Worm (Caenorhabditis elegans): Measurements from ENCODE around the gene dpy-18.

dpy-18 gene

ce11 chrIII:11337627-11338026, 40.2 kb downstream of the dpy-18 start:
- TF ChIP-seq egl-27 (tag; optimal IDR thresholded peaks at IDR 0.05), result no peak
- no peak for TF ChIP-seq ceh-63 (GFP tag; optimal IDR thresholded peaks at IDR 0.05)
- TF ChIP-seq fkh-10 (GFP tag; optimal IDR thresholded peaks at IDR 0.05), result no peak
- no peak for TF ChIP-seq hlh-4 (tag; optimal IDR thresholded peaks at IDR 0.05)
- no peak for TF ChIP-seq fos-1 (tag; optimal IDR thresholded peaks at IDR 0.05)
- TF ChIP-seq egl-13 (tag; optimal IDR thresholded peaks at IDR 0.05), result no peak
- no peak for TF ChIP-seq nhr-11 (tag; optimal IDR thresholded peaks at IDR 0.05)
- TF ChIP-seq zip-4 (GFP tag; optimal IDR thresholded peaks at IDR 0.05), result no peak
- no peak for TF ChIP-seq C34B4.2 (tag; optimal IDR thresholded peaks at IDR 0.05)
- no peak for TF ChIP-seq ces-1 (GFP tag; optimal IDR thresholded peaks at IDR 0.05)
- TF ChIP-seq nhr-77 (tag; optimal IDR thresholded peaks at IDR 0.05), result no peak
- TF ChIP-seq pax-3 (tag; optimal IDR thresholded peaks at IDR 0.05), result no peak
- no peak for TF ChIP-seq lin-13 (GFP tag; optimal IDR thresholded peaks at IDR 0.05)
- no peak for TF ChIP-seq mep-1 (tag; optimal IDR thresholded peaks at IDR 0.05)
- no peak for TF ChIP-seq hlh-17 (GFP tag; optimal IDR thresholded peaks at IDR 0.05; ENCODE audit: borderline replicate concordance)

ce11 chrIII:11336072-11336471, 41.7 kb downstream of the dpy-18 start:
- TF ChIP-seq unc-86 (tag; optimal IDR thresholded peaks at IDR 0.05) (peak; percentile 29), ceh-82 (tag; optimal IDR thresholded peaks at IDR 0.05) (peak in 2 of 3 experiments; percentile 4 to 50), efl-1 (optimal IDR thresholded peaks at IDR 0.05) (no peak), efl-1 (GFP tag; optimal IDR thresholded peaks at IDR 0.05 in 1 of 2) (peak in 1 of 2 experiments; percentile 84), pag-3 (tag; optimal IDR thresholded peaks at IDR 0.05; ENCODE audit: borderline replicate concordance, insufficient read depth) (no peak), nhr-77 (tag; optimal IDR thresholded peaks at IDR 0.05) (no peak), lsy-2 (tag; optimal IDR thresholded peaks at IDR 0.05) (peak in 1 of 2 experiments; percentile 17), mef-2 (tag; optimal IDR thresholded peaks at IDR 0.05) (no peak), sptf-1 (tag; optimal IDR thresholded peaks at IDR 0.05) (no peak), ztf-11 (tag; optimal IDR thresholded peaks at IDR 0.05) (no peak), lin-13 (GFP tag; optimal IDR thresholded peaks at IDR 0.05) (no peak), dpl-1 (GFP tag; optimal IDR thresholded peaks at IDR 0.05) (no peak), elt-3 (tag; optimal IDR thresholded peaks at IDR 0.05) (no peak), swsn-7 (tag; optimal IDR thresholded peaks at IDR 0.05) (no peak), lin-14 (GFP tag; optimal IDR thresholded peaks at IDR 0.05) (peak; percentile 77), pqm-1 (tag; optimal IDR thresholded peaks at IDR 0.05) (no peak), lir-3 (tag; optimal IDR thresholded peaks at IDR 0.05; ENCODE audit: poor library complexity) (no peak), nhr-11 (tag; optimal IDR thresholded peaks at IDR 0.05) (no peak)

ce11 chrIII:11334346-11334745, 43.4 kb downstream of the dpy-18 start:
- TF ChIP-seq ces-1 (GFP tag; optimal IDR thresholded peaks at IDR 0.05), result no peak
- TF ChIP-seq blmp-1 (tag; optimal IDR thresholded peaks at IDR 0.05), result no peak
- peak; percentile 79 for TF ChIP-seq lin-14 (GFP tag; optimal IDR thresholded peaks at IDR 0.05)
- TF ChIP-seq skn-1 (tag; optimal IDR thresholded peaks at IDR 0.05), result peak; percentile 20
- TF ChIP-seq sox-4 (tag; optimal IDR thresholded peaks at IDR 0.05), result no peak
- no peak for TF ChIP-seq unc-62 (GFP tag; optimal IDR thresholded peaks at IDR 0.05)
- peak; percentile 12 for TF ChIP-seq tbx-2 (tag; optimal IDR thresholded peaks at IDR 0.05)
- peak; percentile 16 for TF ChIP-seq egl-13 (tag; optimal IDR thresholded peaks at IDR 0.05)
- TF ChIP-seq ceh-63 (GFP tag; optimal IDR thresholded peaks at IDR 0.05), result no peak
- no peak for TF ChIP-seq nhr-11 (tag; optimal IDR thresholded peaks at IDR 0.05)
- TF ChIP-seq sup-37 (GFP tag; optimal IDR thresholded peaks at IDR 0.05), result no peak
- TF ChIP-seq vab-15 (tag; optimal IDR thresholded peaks at IDR 0.05), result no peak
- peak in 1 of 2 experiments; percentile 35 for TF ChIP-seq lin-35 (GFP tag; optimal IDR thresholded peaks at IDR 0.05)
- TF ChIP-seq swsn-7 (tag; optimal IDR thresholded peaks at IDR 0.05), result peak; percentile 32
- TF ChIP-seq snpc-4 (tag; optimal IDR thresholded peaks at IDR 0.05), result no peak
- TF ChIP-seq fos-1 (tag; optimal IDR thresholded peaks at IDR 0.05), result no peak
- no peak for TF ChIP-seq nhr-19 (GFP tag; conservative IDR thresholded peaks at IDR 0.05)
- no peak for TF ChIP-seq zag-1 (tag; optimal IDR thresholded peaks at IDR 0.05)
- peak; percentile 25 to 38 for TF ChIP-seq efl-1 (optimal IDR thresholded peaks at IDR 0.05)
- TF ChIP-seq efl-1 (GFP tag; optimal IDR thresholded peaks at IDR 0.05 in 1 of 2), result no peak
- peak in 2 of 3 experiments; percentile 31 to 80 for TF ChIP-seq ceh-82 (tag; optimal IDR thresholded peaks at IDR 0.05)
- no peak for TF ChIP-seq xbp-1 (tag; optimal IDR thresholded peaks at IDR 0.05)
- no peak for TF ChIP-seq isw-1 (GFP tag; IDR thresholded peaks at IDR 0.05)
- TF ChIP-seq ceh-90 (tag; optimal IDR thresholded peaks at IDR 0.05), result no peak
- TF ChIP-seq aly-2 (tag; optimal IDR thresholded peaks at IDR 0.05), result no peak
- no peak for TF ChIP-seq ztf-4 (tag; optimal IDR thresholded peaks at IDR 0.05)
- no peak for TF ChIP-seq ceh-88 (GFP tag; IDR thresholded peaks at IDR 0.05)
- TF ChIP-seq nhr-71 (tag; optimal IDR thresholded peaks at IDR 0.05), result peak; percentile 50
- TF ChIP-seq snu-23 (GFP tag; optimal IDR thresholded peaks at IDR 0.05), result peak; percentile 27
- no peak for TF ChIP-seq ztf-11 (tag; optimal IDR thresholded peaks at IDR 0.05)

Data from whole organism, L1 larva.